Fruit fly (Drosophila melanogaster): ENCODE measurements around the gene elm.

The elm gene

DNA sequence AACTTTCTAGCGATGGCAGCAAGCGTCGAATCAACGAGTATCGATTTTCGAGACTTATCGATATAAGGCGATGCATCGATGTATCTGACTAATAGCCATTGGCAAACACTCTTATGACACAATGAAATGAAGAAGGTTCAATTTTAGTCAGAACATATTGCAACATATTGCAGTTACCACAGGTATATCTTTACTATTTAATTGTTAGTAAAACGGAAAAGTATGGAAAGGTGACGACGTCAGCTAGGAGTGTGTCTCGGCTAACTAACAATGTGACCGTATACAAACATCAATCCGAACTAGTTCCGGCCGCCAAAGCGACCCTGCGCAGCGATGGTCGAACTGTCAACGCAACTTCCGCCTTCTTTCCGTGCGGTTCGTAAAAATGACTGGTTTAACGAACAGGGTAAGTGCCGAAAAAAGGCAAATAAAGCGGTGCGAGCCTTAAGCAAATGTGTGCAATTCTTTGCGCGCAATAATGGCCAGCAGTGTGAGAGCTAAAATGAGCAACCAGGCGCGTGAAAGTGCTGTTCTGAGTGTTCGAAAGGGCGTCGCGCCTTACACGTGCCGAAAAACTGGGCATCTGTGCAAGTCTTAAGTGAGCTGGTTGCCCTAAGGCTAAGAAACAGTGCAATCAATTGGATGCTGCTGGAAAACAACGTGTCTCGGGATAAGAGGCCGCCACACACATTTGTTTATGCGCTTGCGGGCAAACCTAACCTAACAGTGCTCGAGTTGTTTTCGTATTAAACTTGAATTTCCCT lies 30.4 kb downstream of the elm start, which contains the start of the genes Dph4, Spec2 and RpL13A (continued):
- TF ChIP-seq CG6765 (GFP tag; optimal IDR thresholded peaks at IDR 0.05) = peak; percentile 97
- peak; percentile 98 for TF ChIP-seq caup (GFP tag; optimal IDR thresholded peaks at IDR 0.05; ENCODE audit: severe bottlenecking)
- no peak for TF ChIP-seq CG6689 (GFP tag; IDR thresholded peaks at IDR 0.05)
- TF ChIP-seq CG31224 (GFP tag; IDR thresholded peaks at IDR 0.05) = no peak
- TF ChIP-seq YL-1 (GFP tag; optimal IDR thresholded peaks at IDR 0.05) = peak; percentile 99
- TF ChIP-seq kah (GFP tag; optimal IDR thresholded peaks at IDR 0.05) = peak; percentile 80
- TF ChIP-seq CG11696 (GFP tag; IDR thresholded peaks at IDR 0.05) = no peak
- TF ChIP-seq CG11723 (GFP tag; optimal IDR thresholded peaks at IDR 0.05) = peak; percentile 93
- TF ChIP-seq fd64A (GFP tag; optimal IDR thresholded peaks at IDR 0.05) = peak; percentile 95
- peak; percentile 93 for TF ChIP-seq ATbp (GFP tag; optimal IDR thresholded peaks at IDR 0.05)
- TF ChIP-seq slp2 (GFP tag; optimal IDR thresholded peaks at IDR 0.05) = peak; percentile 88
- TF ChIP-seq croc (GFP tag; conservative IDR thresholded peaks at IDR 0.05) = peak; percentile 54; the same call in 2 of the 3 replicates
- TF ChIP-seq Rx (GFP tag; IDR thresholded peaks at IDR 0.05) = no peak
- TF ChIP-seq lov (optimal IDR thresholded peaks at IDR 0.05) = no peak
- no peak for TF ChIP-seq lov (GFP tag; IDR thresholded peaks at IDR 0.05)
- peak; percentile 86 for TF ChIP-seq CG10654 (GFP tag; optimal IDR thresholded peaks at IDR 0.05)
- TF ChIP-seq Ptx1 (GFP tag; IDR thresholded peaks at IDR 0.05) = no peak
- TF ChIP-seq CG30403 (GFP tag; optimal IDR thresholded peaks at IDR 0.05) = peak; percentile 83
- peak; percentile 88 for TF ChIP-seq fu2 (GFP tag; optimal IDR thresholded peaks at IDR 0.05)
- TF ChIP-seq Dfd (GFP tag; optimal IDR thresholded peaks at IDR 0.05) = no peak
- peak; percentile 95 for TF ChIP-seq CG8290 (GFP tag; optimal IDR thresholded peaks at IDR 0.05)
- TF ChIP-seq CG8290 (tag; optimal IDR thresholded peaks at IDR 0.05) = peak; percentile 88 to 97
- TF ChIP-seq chif (GFP tag; optimal IDR thresholded peaks at IDR 0.05) = peak; percentile 77 to 94
- peak; percentile 87 for TF ChIP-seq CG3838 (GFP tag; optimal IDR thresholded peaks at IDR 0.05)
- TF ChIP-seq luna (GFP tag; optimal IDR thresholded peaks at IDR 0.05) = peak; percentile 93
- TF ChIP-seq klu (GFP tag; IDR thresholded peaks at IDR 0.05) = no peak
- TF ChIP-seq Tbp (GFP tag; optimal IDR thresholded peaks at IDR 0.05) = peak; percentile 52
- no peak for TF ChIP-seq CG14667 (GFP tag; IDR thresholded peaks at IDR 0.05)
- peak; percentile 99 for TF ChIP-seq Sry-δ (GFP tag; optimal IDR thresholded peaks at IDR 0.05)
- peak; percentile 69 for TF ChIP-seq tap (tag; optimal IDR thresholded peaks at IDR 0.05)
- peak; percentile 86 for TF ChIP-seq Myb (GFP tag; optimal IDR thresholded peaks at IDR 0.05)
- no peak for TF ChIP-seq knrl (GFP tag; IDR thresholded peaks at IDR 0.05; ENCODE audit: partially characterized antibody)
- TF ChIP-seq CG15269 (tag; optimal IDR thresholded peaks at IDR 0.05) = peak; percentile 82
- TF ChIP-seq Dip2 (GFP tag; IDR thresholded peaks at IDR 0.05) = no peak
- no peak for TF ChIP-seq Ada2b (GFP tag; IDR thresholded peaks at IDR 0.05)
- TF ChIP-seq CG1024 (GFP tag; IDR thresholded peaks at IDR 0.05) = no peak
- TF ChIP-seq Spps (tag; optimal IDR thresholded peaks at IDR 0.05) = peak; percentile 62
- peak; percentile 84 for TF ChIP-seq CG7556 (GFP tag; optimal IDR thresholded peaks at IDR 0.05)
- TF ChIP-seq dysf (GFP tag; IDR thresholded peaks at IDR 0.05) = no peak
- TF ChIP-seq Usf (GFP tag; optimal IDR thresholded peaks at IDR 0.05) = peak; percentile 90
- TF ChIP-seq CG10209 (GFP tag; optimal IDR thresholded peaks at IDR 0.05) = peak; percentile 94
- peak; percentile 81 for TF ChIP-seq CG2678 (tag; optimal IDR thresholded peaks at IDR 0.05)
- peak; percentile 74 for TF ChIP-seq tup (GFP tag; optimal IDR thresholded peaks at IDR 0.05)
- TF ChIP-seq Abd-B (GFP tag; optimal IDR thresholded peaks at IDR 0.05) = no peak
- no peak for TF ChIP-seq gce (GFP tag; IDR thresholded peaks at IDR 0.05)
- no peak for TF ChIP-seq seq (GFP tag; IDR thresholded peaks at IDR 0.05)
- no peak for TF ChIP-seq ham (GFP tag; IDR thresholded peaks at IDR 0.05)
- TF ChIP-seq ap (GFP tag; IDR thresholded peaks at IDR 0.05) = no peak
- peak; percentile 100 for TF ChIP-seq Ets97D (GFP tag; optimal IDR thresholded peaks at IDR 0.05)
- TF ChIP-seq CG1647 (GFP tag; optimal IDR thresholded peaks at IDR 0.05) = peak; percentile 82
- TF ChIP-seq CG12219 (GFP tag; optimal IDR thresholded peaks at IDR 0.05) = peak; percentile 91

Data from whole organism, embryonic.